Fruit fly (Drosophila melanogaster) whole organism, embryonic: ENCODE measurements around the gene CG13622.

Experiments
- Antp ChIP-seq: fragments of 200-800 bp; sonication (Bioruptor generic); optimal IDR thresholded peaks from 3 replicates; lab custom pipeline; 2016; ENCODE audit warnings: missing biosample characterization, missing genetic modification characterization
- CG11085 ChIP-seq: fragments of 200-800 bp; sonication (Bioruptor generic); IDR thresholded peaks from 2 replicates; pipeline ENCODE4 v1.3.6; 2022; ENCODE audit warnings: missing biosample characterization, missing genetic modification characterization
- CG11560 ChIP-seq: fragments of 200-800 bp; sonication (Bioruptor generic); IDR thresholded peaks from 3 replicates; pipeline ENCODE4 v1.3.6; 2022; ENCODE audit warnings: missing biosample characterization, missing genetic modification characterization
- CG12071 ChIP-seq: fragments of 200-800 bp; sonication (Bioruptor generic); optimal IDR thresholded peaks from 3 replicates; lab custom pipeline; 2018; ENCODE audit warnings: missing biosample characterization, mild to moderate bottlenecking, missing genetic modification characterization
- CG14667 ChIP-seq: fragments of 200-800 bp; sonication (Bioruptor generic); IDR thresholded peaks from 2 replicates; pipeline ENCODE4 v1.3.6; 2022; ENCODE audit warnings: missing biosample characterization, missing genetic modification characterization
- CG15601 ChIP-seq: fragments of 200-800 bp; sonication (Bioruptor generic); optimal IDR thresholded peaks from 3 replicates; lab custom pipeline; 2019; ENCODE audit warnings: missing biosample characterization, mild to moderate bottlenecking, missing genetic modification characterization, moderate library complexity
- CG17359 ChIP-seq: fragments of 200-800 bp; sonication (Bioruptor generic); optimal IDR thresholded peaks from 3 replicates; lab custom pipeline; 2018; ENCODE audit warnings: missing biosample characterization, mild to moderate bottlenecking, missing genetic modification characterization, moderate library complexity
- CG2116 ChIP-seq: fragments of 200-800 bp; sonication (Bioruptor generic); optimal IDR thresholded peaks from 3 replicates; lab custom pipeline; 2018; ENCODE audit warnings: missing biosample characterization, mild to moderate bottlenecking, missing genetic modification characterization
- CG2199 ChIP-seq: fragments of 200-800 bp; sonication (Bioruptor generic); IDR thresholded peaks from 3 replicates; pipeline ENCODE4 v1.3.6; 2022; ENCODE audit warnings: missing biosample characterization, missing genetic modification characterization
- CG2202 ChIP-seq: fragments of 200-800 bp; sonication (Bioruptor generic); optimal IDR thresholded peaks from 2 replicates; lab custom pipeline; 2018; ENCODE audit warnings: missing biosample characterization, mild to moderate bottlenecking, missing genetic modification characterization
- CG3065 ChIP-seq: fragments of 200-800 bp; sonication (Bioruptor generic); optimal IDR thresholded peaks from 2 replicates; lab custom pipeline; 2016; ENCODE audit warnings: missing biosample characterization, missing genetic modification characterization
- CG31365 ChIP-seq: fragments of 200-800 bp; sonication (Bioruptor generic); optimal IDR thresholded peaks from 2 replicates; lab custom pipeline; 2018; ENCODE audit warnings: missing biosample characterization, mild to moderate bottlenecking, missing genetic modification characterization
- CG31388 ChIP-seq: fragments of 200-800 bp; sonication (Bioruptor generic); optimal IDR thresholded peaks from 2 replicates; lab custom pipeline; 2016; ENCODE audit warnings: missing biosample characterization, missing genetic modification characterization
- CG3163 ChIP-seq: fragments of 200-800 bp; sonication (Bioruptor generic); optimal IDR thresholded peaks from 3 replicates; lab custom pipeline; 2016; ENCODE audit warnings: missing biosample characterization, missing genetic modification characterization
- CG42726 ChIP-seq: fragments of 200-800 bp; sonication (Bioruptor generic); IDR thresholded peaks from 2 replicates; pipeline ENCODE4 v1.3.6; 2022; ENCODE audit warnings: missing biosample characterization, missing genetic modification characterization; ENCODE audit not compliant: partially characterized antibody
- CG4404 ChIP-seq: fragments of 200-800 bp; sonication (Bioruptor generic); IDR thresholded peaks from 2 replicates; pipeline ENCODE4 v1.3.6; 2022; ENCODE audit warnings: missing biosample characterization, missing genetic modification characterization
- CG5953 ChIP-seq: fragments of 200-800 bp; sonication (Bioruptor generic); IDR thresholded peaks from 2 replicates; pipeline ENCODE4 v1.3.6; 2022; ENCODE audit warnings: missing biosample characterization, missing genetic modification characterization
- CG8089 ChIP-seq: fragments of 200-800 bp; sonication (Bioruptor generic); optimal IDR thresholded peaks from 3 replicates; lab custom pipeline; 2016; ENCODE audit warnings: missing biosample characterization, missing genetic modification characterization
- CG8478 ChIP-seq: fragments of >200 bp; optimal IDR thresholded peaks from 2 replicates; lab custom pipeline; 2018
- CG9932 ChIP-seq: fragments of 200-800 bp; sonication (Bioruptor generic); IDR thresholded peaks from 2 replicates; pipeline ENCODE4 v1.3.6; 2022; ENCODE audit warnings: missing biosample characterization, missing genetic modification characterization
- Dek ChIP-seq: fragments of 200-800 bp; sonication (Bioruptor generic); optimal IDR thresholded peaks from 3 replicates; lab custom pipeline; 2019; ENCODE audit warnings: missing biosample characterization, mild to moderate bottlenecking, missing genetic modification characterization, moderate library complexity
- Doc2 ChIP-seq: fragments of 200-800 bp; sonication (Bioruptor generic); IDR thresholded peaks from 2 replicates; pipeline ENCODE4 v1.3.6; 2022; ENCODE audit warnings: missing biosample characterization, missing genetic modification characterization
- HLH3B ChIP-seq: fragments of 200-800 bp; sonication (Bioruptor generic); IDR thresholded peaks from 2 replicates; pipeline ENCODE4 v1.3.6; 2022; ENCODE audit warnings: missing biosample characterization, missing genetic modification characterization
- Med ChIP-seq: fragments of 200-800 bp; sonication (Bioruptor generic); peaks from one replicate; lab custom pipeline; 2016; ENCODE audit warnings: missing biosample characterization, missing genetic modification characterization, mild to moderate bottlenecking, inconsistent platforms, moderate library complexity
- Mes4 ChIP-seq: fragments of 200-800 bp; sonication (Bioruptor generic); optimal IDR thresholded peaks from 2 replicates; lab custom pipeline; 2016; ENCODE audit warnings: missing biosample characterization, missing genetic modification characterization
- Mrtf ChIP-seq: fragments of 200-800 bp; sonication (Bioruptor generic); IDR thresholded peaks from 3 replicates; pipeline ENCODE4 v1.3.6; 2022; ENCODE audit warnings: missing biosample characterization, missing genetic modification characterization
- Myb ChIP-seq: fragments of 200-800 bp; sonication (Bioruptor generic); optimal IDR thresholded peaks from 2 replicates; lab custom pipeline; 2016; ENCODE audit warnings: missing biosample characterization, missing genetic modification characterization
- Opbp ChIP-seq: fragments of 200-800 bp; sonication (Bioruptor generic); IDR thresholded peaks from 3 replicates; pipeline ENCODE4 v1.3.6; 2022; ENCODE audit warnings: missing biosample characterization, missing genetic modification characterization; ENCODE audit not compliant: partially characterized antibody
- Side ChIP-seq: fragments of 200-800 bp; sonication (Bioruptor generic); optimal IDR thresholded peaks from 2 replicates; lab custom pipeline; 2016; ENCODE audit warnings: missing biosample characterization, missing genetic modification characterization
- Spps ChIP-seq: fragments of 200-800 bp; sonication (Bioruptor generic); optimal IDR thresholded peaks from 2 replicates; lab custom pipeline; 2018; ENCODE audit warnings: missing biosample characterization, mild to moderate bottlenecking, missing genetic modification characterization
- Ssrp ChIP-seq: fragments of 200-800 bp; sonication (Bioruptor generic); optimal IDR thresholded peaks from 2 replicates; lab custom pipeline; 2018; ENCODE audit warnings: missing biosample characterization, mild to moderate bottlenecking, missing genetic modification characterization, moderate library complexity
- ara ChIP-seq: fragments of 200-800 bp; sonication (Bioruptor generic); IDR thresholded peaks from 2 replicates; pipeline ENCODE4 v1.3.6; 2022; ENCODE audit warnings: missing biosample characterization, missing genetic modification characterization
- bcd ChIP-seq: fragments of 200-800 bp; sonication (Bioruptor generic); optimal IDR thresholded peaks from 2 replicates; lab custom pipeline; 2017; ENCODE audit warnings: missing biosample characterization, mild to moderate bottlenecking, missing genetic modification characterization
- bowl ChIP-seq: fragments of 200-800 bp; sonication (Bioruptor generic); IDR thresholded peaks from 2 replicates; pipeline ENCODE4 v1.3.6; 2022; ENCODE audit warnings: missing biosample characterization, missing genetic modification characterization
- br ChIP-seq: fragments of >200 bp; optimal IDR thresholded peaks from 2 replicates; lab custom pipeline; 2017
- chn ChIP-seq: fragments of 200-800 bp; sonication (Bioruptor generic); optimal IDR thresholded peaks from 2 replicates; lab custom pipeline; 2016; ENCODE audit warnings: missing biosample characterization, missing genetic modification characterization
- crp ChIP-seq, 2 experiments: fragments of 200-800 bp; sonication (Bioruptor generic); optimal IDR thresholded peaks; 2 replicates in 1 of 2; 3 replicates in 1 of 2; lab custom pipeline; 2017; ENCODE audit warnings: missing biosample characterization in 2 of 2, missing genetic modification characterization in 2 of 2, mild to moderate bottlenecking in 1 of 2, moderate library complexity in 1 of 2
- dati ChIP-seq: fragments of 200-800 bp; sonication (Bioruptor generic); IDR thresholded peaks from 2 replicates; pipeline ENCODE4 v1.3.6; 2022; ENCODE audit warnings: missing biosample characterization, missing genetic modification characterization
- grau ChIP-seq: fragments of 200-800 bp; optimal IDR thresholded peaks from 3 replicates; lab custom pipeline; 2019; ENCODE audit warnings: missing biosample characterization, mild to moderate bottlenecking, missing genetic modification characterization, moderate library complexity
- klu ChIP-seq: fragments of 200-800 bp; sonication (Bioruptor generic); IDR thresholded peaks from 2 replicates; pipeline ENCODE4 v1.3.6; 2022; ENCODE audit warnings: missing biosample characterization, missing genetic modification characterization
- knrl ChIP-seq: fragments of 200-800 bp; sonication (Bioruptor generic); IDR thresholded peaks from 3 replicates; pipeline ENCODE4 v1.3.6; 2022; ENCODE audit warnings: missing biosample characterization, missing genetic modification characterization; ENCODE audit not compliant: partially characterized antibody
- lov ChIP-seq, 2 experiments: fragments of 200-800 bp in 1 of 2; fragments of >200 bp in 1 of 2; sonication (Bioruptor generic) in 1 of 2; IDR thresholded peaks in 1 of 2; optimal IDR thresholded peaks in 1 of 2; 2 replicates in 1 of 2; 3 replicates in 1 of 2; pipeline versions ENCODE4 v1.3.6 to Lab custom; 2017 to 2022; ENCODE audit warnings: missing biosample characterization in 1 of 2, missing genetic modification characterization in 1 of 2
- nau ChIP-seq: fragments of 200-800 bp; sonication (Bioruptor generic); optimal IDR thresholded peaks from 3 replicates; lab custom pipeline; 2017; ENCODE audit warnings: missing biosample characterization, mild to moderate bottlenecking, missing genetic modification characterization, missing genetic modification reagents
- salm ChIP-seq: fragments of 200-800 bp; sonication (Bioruptor generic); optimal IDR thresholded peaks from 2 replicates; lab custom pipeline; 2018; ENCODE audit warnings: missing biosample characterization, mild to moderate bottlenecking, missing genetic modification characterization
- sc ChIP-seq, 3 experiments: fragments of >200 bp in 2 of 3; fragments of 200-800 bp in 1 of 3; sonication (Bioruptor generic) in 1 of 3; optimal IDR thresholded peaks; 2 replicates in 2 of 3; 3 replicates in 1 of 3; lab custom pipeline; 2017; ENCODE audit warnings: mild to moderate bottlenecking in 1 of 3, missing biosample characterization in 1 of 3, missing genetic modification characterization in 1 of 3, missing genetic modification reagents in 1 of 3
- sna ChIP-seq: fragments of 200-800 bp; sonication (Bioruptor generic); IDR thresholded peaks from 2 replicates; pipeline ENCODE4 v1.3.6; 2022; ENCODE audit warnings: missing biosample characterization, missing genetic modification characterization; ENCODE audit not compliant: partially characterized antibody
- sr ChIP-seq: fragments of 200-800 bp; sonication (Bioruptor generic); IDR thresholded peaks from 3 replicates; pipeline ENCODE4 v1.3.6; 2022; ENCODE audit warnings: missing biosample characterization, missing genetic modification characterization
- tap ChIP-seq: fragments of 200-800 bp; optimal IDR thresholded peaks from 3 replicates; lab custom pipeline; 2019; ENCODE audit warnings: missing biosample characterization, mild to moderate bottlenecking, missing genetic modification characterization, moderate library complexity
- tna ChIP-seq: fragments of 200-800 bp; sonication (Bioruptor generic); IDR thresholded peaks from 2 replicates; pipeline ENCODE4 v1.3.6; 2022; ENCODE audit warnings: missing biosample characterization, missing genetic modification characterization; ENCODE audit not compliant: partially characterized antibody

The CG13622 gene

dm6 chr3R:24543033-24543675 is 19.7 kb upstream of the CG13622 start (continued):
- peak; percentile 31 for TF ChIP-seq Spps (tag; lab: Kevin White, UChicago)
- peak; percentile 69; the same call in 1 of the 2 replicates for TF ChIP-seq dati (GFP tag; lab: Robert Waterston, UW)
- peak; percentile 46 for TF ChIP-seq CG31365 (tag; lab: Kevin White, UChicago)
- peak; percentile 95 for TF ChIP-seq bowl (GFP tag; lab: Robert Waterston, UW)
- TF ChIP-seq CG11560 (tag; lab: Robert Waterston, UW): peak; percentile 75; the same call in 2 of the 3 replicates
- TF ChIP-seq klu (GFP tag; lab: Robert Waterston, UW): peak; percentile 88
- peak; percentile 92 for TF ChIP-seq bcd (GFP tag; lab: Kevin White, UChicago)
- TF ChIP-seq ara: peak; percentile 86
- peak; percentile 66 for TF ChIP-seq Antp (GFP tag; lab: Kevin White, UChicago)
- no peak for TF ChIP-seq sna
- TF ChIP-seq Dek: peak; percentile 93
- TF ChIP-seq grau (tag; lab: Kevin White, UChicago): peak; percentile 99
- peak; percentile 97 for TF ChIP-seq CG9932 (GFP tag; lab: Robert Waterston, UW)
- TF ChIP-seq Med (GFP tag; lab: Kevin White, UChicago): peak; percentile 99
- peak; percentile 91 for TF ChIP-seq CG14667 (GFP tag; lab: Robert Waterston, UW)
- TF ChIP-seq Myb (GFP tag; lab: Kevin White, UChicago): peak; percentile 51
- TF ChIP-seq tna (GFP tag; lab: Robert Waterston, UW): no peak
- peak; percentile 66 for TF ChIP-seq Doc2
- no peak for TF ChIP-seq CG15601
- peak; percentile 85 for TF ChIP-seq Ssrp (tag; lab: Kevin White, UChicago)
- peak; percentile 71 for TF ChIP-seq CG3065 (GFP tag; lab: Kevin White, UChicago)
- no peak for TF ChIP-seq br (lab: Kevin White, UChicago)
- peak; percentile 88 for TF ChIP-seq salm (tag; lab: Kevin White, UChicago)
- TF ChIP-seq sr: peak; percentile 85; the same call in 2 of the 3 replicates
- peak; percentile 71 for TF ChIP-seq Mes4 (GFP tag; lab: Kevin White, UChicago)
- peak; percentile 96 for TF ChIP-seq tap (tag; lab: Kevin White, UChicago)
- TF ChIP-seq CG11085 (GFP tag; lab: Robert Waterston, UW): peak; percentile 93
- TF ChIP-seq CG8089: peak; percentile 80
- peak; percentile 83 for TF ChIP-seq chn (GFP tag; lab: Kevin White, UChicago)
- TF ChIP-seq CG4404 (GFP tag; lab: Robert Waterston, UW): peak; percentile 81
- peak; percentile 96 for TF ChIP-seq HLH3B (GFP tag; lab: Robert Waterston, UW)
- no peak for TF ChIP-seq lov (optimal IDR thresholded peaks at IDR 0.05; lab: Kevin White, UChicago)
- peak; percentile 93 for TF ChIP-seq lov (GFP tag; IDR thresholded peaks at IDR 0.05; lab: Robert Waterston, UW)
- TF ChIP-seq CG42726: no peak
- no peak for TF ChIP-seq sc (optimal IDR thresholded peaks at IDR 0.05; lab: Kevin White, UChicago)
- TF ChIP-seq sc (GFP tag; optimal IDR thresholded peaks at IDR 0.05; lab: Kevin White, UChicago): peak; percentile 59
- peak; percentile 77 for TF ChIP-seq Side (GFP tag; lab: Kevin White, UChicago)
- TF ChIP-seq Opbp (GFP tag; lab: Robert Waterston, UW): no peak
- TF ChIP-seq CG31388 (GFP tag; lab: Kevin White, UChicago): peak; percentile 68
- TF ChIP-seq CG5953: peak; percentile 90
- TF ChIP-seq CG2202 (tag; lab: Kevin White, UChicago): peak; percentile 38
- no peak for TF ChIP-seq CG8478 (lab: Kevin White, UChicago)
- no peak for TF ChIP-seq knrl (GFP tag; lab: Robert Waterston, UW)
- peak in 1 of 2 experiments; percentile 48 for TF ChIP-seq crp (GFP tag; optimal IDR thresholded peaks at IDR 0.05; lab: Kevin White, UChicago)
- peak; percentile 90; the same call in 2 of the 3 replicates for TF ChIP-seq CG2199 (GFP tag; lab: Robert Waterston, UW)
- TF ChIP-seq CG2116: peak; percentile 57
- TF ChIP-seq CG12071 (GFP tag; lab: Kevin White, UChicago): peak; percentile 82
- TF ChIP-seq CG17359 (tag; lab: Kevin White, UChicago): peak; percentile 85
- TF ChIP-seq Mrtf: peak; percentile 97
- TF ChIP-seq nau (GFP tag; lab: Kevin White, UChicago): no peak
- TF ChIP-seq CG3163 (GFP tag; lab: Kevin White, UChicago): peak; percentile 67
